Worm (Caenorhabditis elegans): Measurements from ENCODE around the gene egl-1.

ce11 chrV:14449397-14449796 is 17.2 kb upstream of the egl-1 start, which contains the start of gene F23B12.7:
- TF ChIP-seq tab-1 (GFP tag; IDR thresholded peaks at IDR 0.05), result no peak
- TF ChIP-seq cog-1 (tag; optimal IDR thresholded peaks at IDR 0.05), result no peak
- TF ChIP-seq klf-2 (GFP tag; conservative IDR thresholded peaks at IDR 0.05), result no peak
- no peak for TF ChIP-seq T22C8.4 (GFP tag; IDR thresholded peaks at IDR 0.05)
